Worm (Caenorhabditis elegans) whole organism, L4/young adult: ENCODE measurements around the gene T01H3.5.

ENCODE experiments used
- W03F9.2 ChIP-seq: fragments of 150-350 bp; optimal IDR thresholded peaks from 2 replicates; lab custom pipeline; 2014; ENCODE audit warnings: missing biosample characterization, missing genetic modification characterization
- dao-5 ChIP-seq: sonication (generic microtip); optimal IDR thresholded peaks from 2 replicates; lab custom pipeline; 2016; ENCODE audit warnings: missing genotype, missing genetic modification characterization, moderate library complexity, missing compliant biosample characterization
- him-1 ChIP-seq: sonication (generic microtip); optimal IDR thresholded peaks from 2 replicates; lab custom pipeline; 2016; ENCODE audit warnings: missing genotype, missing genetic modification reagents, missing genetic modification characterization, missing compliant biosample characterization

- TF ChIP-seq dao-5 (tag; lab: Kevin White, UChicago) (no peak), W03F9.2 (no peak), him-1 (tag; lab: Kevin White, UChicago) (no peak)
These were observed 7.9 kb downstream of the T01H3.5 start for ce11 chrII:7887295-7887694.
